Fruit fly (Drosophila melanogaster) Kc167 (cell line): Measurements from ENCODE around the gene CG18284.

Experiments
- Myc ChIP-seq: fragments of >200 bp; optimal IDR thresholded peaks from 2 replicates; lab custom pipeline; 2017; ENCODE audit warnings: missing external identifiers
- Sin3A ChIP-seq: fragments of >200 bp; optimal IDR thresholded peaks from 2 replicates; lab custom pipeline; 2018; ENCODE audit warnings: missing external identifiers
- h ChIP-seq: fragments of >200 bp; optimal IDR thresholded peaks from 3 replicates; lab custom pipeline; 2018; ENCODE audit warnings: missing external identifiers
- insv ChIP-seq: fragments of >200 bp; optimal IDR thresholded peaks from 3 replicates; lab custom pipeline; 2018; ENCODE audit warnings: missing external identifiers
- psq ChIP-seq: fragments of >200 bp; optimal IDR thresholded peaks from 2 replicates; lab custom pipeline; 2017; ENCODE audit warnings: missing external identifiers
- ttk ChIP-seq: sonication (Bioruptor generic); optimal IDR thresholded peaks from 2 replicates; lab custom pipeline; 2017; ENCODE audit warnings: missing external identifiers

The CG18284 gene

dm6 chr2L:10693018-10693417, 49.2 kb downstream of the CG18284 start:
- TF ChIP-seq insv (lab: Kevin White, UChicago): no peak
- TF ChIP-seq Myc (lab: Kevin White, UChicago): no peak
- no peak for TF ChIP-seq psq (lab: Kevin White, UChicago)
- TF ChIP-seq ttk (lab: Kevin White, UChicago): no peak
- TF ChIP-seq Sin3A (lab: Kevin White, UChicago): no peak
- TF ChIP-seq h (lab: Kevin White, UChicago): no peak

dm6 chr2L:10694053-10694618, 50.4 kb downstream of the CG18284 start, which contains the start of gene CG17108:
Gene CG17108 (minus strand): TSS chr2L:10694103.
- no peak for TF ChIP-seq h (lab: Kevin White, UChicago)
- no peak for TF ChIP-seq insv (lab: Kevin White, UChicago)
- no peak for TF ChIP-seq Sin3A (lab: Kevin White, UChicago)
- TF ChIP-seq Myc (lab: Kevin White, UChicago): no peak
- TF ChIP-seq ttk (lab: Kevin White, UChicago): no peak
- no peak for TF ChIP-seq psq (lab: Kevin White, UChicago)
